Worm (Caenorhabditis elegans) whole organism, late embryonic: ENCODE measurements around the gene tra-2.

Experiments
- ceh-31 ChIP-seq: sonication (generic microtip); optimal IDR thresholded peaks from 2 replicates; lab custom pipeline; 2016; ENCODE audit warnings: missing genetic modification characterization, missing compliant biosample characterization
- lin-11 ChIP-seq: fragments of 200-800 bp; sonication (Bioruptor generic); optimal IDR thresholded peaks from 2 replicates; lab custom pipeline; 2018; ENCODE audit warnings: mild to moderate bottlenecking, missing genetic modification characterization, missing compliant biosample characterization
- pag-3 ChIP-seq: sonication (generic microtip); optimal IDR thresholded peaks from 2 replicates; lab custom pipeline; 2016; ENCODE audit warnings: missing compliant biosample characterization, missing genetic modification characterization, borderline replicate concordance
- pha-4 ChIP-seq: fragments of 150-350 bp; optimal IDR thresholded peaks from 2 replicates; lab custom pipeline; 2018; ENCODE audit warnings: missing biosample characterization, missing genetic modification reagents, missing genetic modification characterization

ce11 chrII:6932978-6933377 is 32.5 kb downstream of the tra-2 start:
- TF ChIP-seq pha-4 (tag; lab: Kevin White, UChicago): no peak
- TF ChIP-seq ceh-31: no peak
- no peak for TF ChIP-seq lin-11 (tag; lab: Kevin White, UChicago)
- no peak for TF ChIP-seq pag-3
